Fruit fly (Drosophila melanogaster): ENCODE results near the gene Epg5.

The Epg5 gene

DNA sequence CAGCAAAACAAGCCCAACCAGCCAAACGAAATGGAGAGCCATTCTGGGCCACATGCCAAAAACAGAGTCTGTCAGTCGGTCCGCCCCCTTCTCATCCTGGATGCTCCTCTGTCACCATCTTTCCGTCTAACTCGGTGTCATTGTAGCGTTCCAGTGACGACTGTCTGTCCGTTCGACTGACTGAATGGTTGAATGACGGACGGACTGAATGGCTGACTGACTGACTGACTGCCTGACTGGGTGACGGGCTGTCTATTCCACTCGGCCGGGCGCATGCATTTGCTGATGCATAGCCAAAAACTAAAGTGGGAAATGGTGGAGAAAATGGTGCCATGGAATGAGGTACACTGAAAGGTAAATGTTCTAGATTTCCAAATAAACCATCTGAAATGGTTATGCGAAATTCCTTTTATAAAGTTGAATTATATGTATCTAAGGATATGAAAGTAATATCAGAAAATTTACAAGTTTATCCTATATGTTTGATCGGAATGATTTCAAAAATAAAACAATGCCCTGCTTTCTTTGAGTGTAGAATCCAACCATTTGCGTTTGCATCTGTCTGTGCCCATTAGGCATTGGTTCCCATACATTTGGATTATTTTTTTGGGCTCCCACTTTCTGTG is 45.7 kb upstream of the Epg5 start (continued):
- TF ChIP-seq D (optimal IDR thresholded peaks at IDR 0.05) (no peak), D (GFP tag; optimal IDR thresholded peaks at IDR 0.05) (peak; percentile 48), prd (optimal IDR thresholded peaks at IDR 0.05) (no peak), prd (GFP tag; IDR thresholded peaks at IDR 0.05) (peak; percentile 52; the same call in 1 of the 3 replicates), Rx (GFP tag; IDR thresholded peaks at IDR 0.05) (peak; percentile 28; the same call in 1 of the 2 replicates), CG13424 (tag; optimal IDR thresholded peaks at IDR 0.05) (peak; percentile 47), CG1792 (GFP tag; optimal IDR thresholded peaks at IDR 0.05) (no peak), zf30C (GFP tag; optimal IDR thresholded peaks at IDR 0.05) (no peak), E2f2 (GFP tag; IDR thresholded peaks at IDR 0.05) (no peak), fd96Cb (tag; optimal IDR thresholded peaks at IDR 0.05) (peak; percentile 66), stc (GFP tag; IDR thresholded peaks at IDR 0.05) (no peak), Fer3 (tag; optimal IDR thresholded peaks at IDR 0.05) (peak; percentile 13), ci (GFP tag; IDR thresholded peaks at IDR 0.05) (peak; percentile 38; the same call in 1 of the 3 replicates), CG12219 (GFP tag; optimal IDR thresholded peaks at IDR 0.05) (peak; percentile 3), CG5180 (GFP tag; optimal IDR thresholded peaks at IDR 0.05) (peak; percentile 28), ttk (GFP tag; IDR thresholded peaks at IDR 0.05) (peak; percentile 15; the same call in 1 of the 2 replicates), CoRest (tag; optimal IDR thresholded peaks at IDR 0.05) (peak; percentile 12), CG31441 (GFP tag; IDR thresholded peaks at IDR 0.05) (peak; percentile 53), tgo (GFP tag; IDR thresholded peaks at IDR 0.05) (0 out of 3 replicates have a peak, but pooled peaks have one; percentile 19), sisA (GFP tag; IDR thresholded peaks at IDR 0.05) (peak; percentile 36; the same call in 1 of the 2 replicates), CG14667 (GFP tag; IDR thresholded peaks at IDR 0.05) (peak; percentile 34; the same call in 1 of the 2 replicates), CG12104 (GFP tag; optimal IDR thresholded peaks at IDR 0.05) (peak; percentile 2), CG7786 (GFP tag; optimal IDR thresholded peaks at IDR 0.05) (no peak), gem (tag; optimal IDR thresholded peaks at IDR 0.05) (peak; percentile 57), Blimp-1 (GFP tag; optimal IDR thresholded peaks at IDR 0.05) (peak; percentile 62), CG11723 (GFP tag; optimal IDR thresholded peaks at IDR 0.05) (no peak), nmo (GFP tag; optimal IDR thresholded peaks at IDR 0.05) (peak; percentile 43), CG10209 (GFP tag; optimal IDR thresholded peaks at IDR 0.05) (peak; percentile 16), dysf (GFP tag; IDR thresholded peaks at IDR 0.05) (0 out of 3 replicates have a peak, but pooled peaks have one; percentile 35), CG2678 (tag; optimal IDR thresholded peaks at IDR 0.05) (peak; percentile 65), row (GFP tag; IDR thresholded peaks at IDR 0.05) (peak; percentile 67), CG18599 (GFP tag; optimal IDR thresholded peaks at IDR 0.05) (peak; percentile 43), PHDP (tag; optimal IDR thresholded peaks at IDR 0.05) (peak; percentile 6), pan (optimal IDR thresholded peaks at IDR 0.05) (no peak), pan (GFP tag; optimal IDR thresholded peaks at IDR 0.05 in 1 of 2, IDR thresholded peaks at IDR 0.05 in 1 of 2) (peak in 1 of 2 experiments; percentile 51), Awh (GFP tag; IDR thresholded peaks at IDR 0.05) (0 out of 2 replicates have a peak, but pooled peaks have one; percentile 17), sens (GFP tag) (peak; percentile 72), CG6791 (GFP tag; IDR thresholded peaks at IDR 0.05; ENCODE audit: partially characterized antibody) (no peak), ken (GFP tag; IDR thresholded peaks at IDR 0.05) (peak; percentile 31; the same call in 1 of the 3 replicates), dmrt99B (tag; optimal IDR thresholded peaks at IDR 0.05) (peak; percentile 73), CG8359 (GFP tag; optimal IDR thresholded peaks at IDR 0.05; ENCODE audit: borderline replicate concordance) (no peak), lmd (GFP tag; IDR thresholded peaks at IDR 0.05) (peak; percentile 53), peb (GFP tag; IDR thresholded peaks at IDR 0.05) (peak; percentile 32; the same call in 1 of the 2 replicates), bab2 (GFP tag; optimal IDR thresholded peaks at IDR 0.05) (no peak), Sox100B (GFP tag; optimal IDR thresholded peaks at IDR 0.05) (peak; percentile 53), CG11504 (tag; optimal IDR thresholded peaks at IDR 0.05) (peak; percentile 79), Ptx1 (GFP tag; IDR thresholded peaks at IDR 0.05) (peak; percentile 68), Ada2b (GFP tag; IDR thresholded peaks at IDR 0.05) (peak; percentile 45; the same call in 1 of the 2 replicates), CG11456 (GFP tag; IDR thresholded peaks at IDR 0.05) (no peak), ind (GFP tag; optimal IDR thresholded peaks at IDR 0.05) (peak; percentile 34)

Measured in whole organism, embryonic.